Fruit fly (Drosophila melanogaster): ENCODE measurements around the gene CG32409.

dm6 chr3L:5873011-5873410, 26.3 kb upstream of the CG32409 start, which contains the start of gene CG18586:
- TF ChIP-seq psq (optimal IDR thresholded peaks at IDR 0.05) = no peak
- TF ChIP-seq pan (optimal IDR thresholded peaks at IDR 0.05) = no peak
- TF ChIP-seq Dll (optimal IDR thresholded peaks at IDR 0.05) = no peak
